Fruit fly (Drosophila melanogaster) S2 (cell line): ENCODE results near the gene kmg.

Source experiments
- CG8478 ChIP-seq: fragments of >200 bp; optimal IDR thresholded peaks from 2 replicates; lab custom pipeline; 2018
- CTCF ChIP-seq, 2 experiments: fragments of >200 bp; optimal IDR thresholded peaks; 2 replicates each; lab custom pipeline; 2018

dm6 chr2L:13204151-13204550 is 43.8 kb downstream of the kmg start:
- no peak for TF ChIP-seq CTCF (optimal IDR thresholded peaks at IDR 0.05; lab: Kevin White, UChicago)
- no peak for TF ChIP-seq CG8478 (lab: Kevin White, UChicago)
